Worm (Caenorhabditis elegans) whole organism, L3 larva: ENCODE data around the gene B0432.1.

ENCODE experiments used
- R02D3.7 ChIP-seq: fragments of 150-350 bp; optimal IDR thresholded peaks from 2 replicates; lab custom pipeline; 2014; ENCODE audit warnings: missing biosample characterization, missing genetic modification characterization
- ZK546.5 ChIP-seq: sonication (generic microtip); optimal IDR thresholded peaks from 2 replicates; lab custom pipeline; 2017; ENCODE audit warnings: missing biosample characterization, missing genetic modification characterization
- aly-2 ChIP-seq: fragments of 150-350 bp; optimal IDR thresholded peaks from 2 replicates; lab custom pipeline; 2014; ENCODE audit warnings: missing biosample characterization, missing genetic modification characterization
- ama-1 ChIP-seq: fragments of 150-350 bp; optimal IDR thresholded peaks from 2 replicates; lab custom pipeline; 2018
- ceh-16 ChIP-seq: sonication (generic microtip); optimal IDR thresholded peaks from 2 replicates; lab custom pipeline; 2017; ENCODE audit warnings: missing biosample characterization, missing genetic modification characterization
- ceh-28 ChIP-seq: fragments of 150-350 bp; optimal IDR thresholded peaks from 2 replicates; lab custom pipeline; 2014; ENCODE audit warnings: missing biosample characterization, missing genetic modification reagents, missing genetic modification characterization
- ceh-82 ChIP-seq: fragments of 150-350 bp; optimal IDR thresholded peaks from 2 replicates; lab custom pipeline; 2014; ENCODE audit warnings: missing biosample characterization, missing genetic modification characterization
- ceh-9 ChIP-seq: sonication (generic microtip); optimal IDR thresholded peaks from 2 replicates; lab custom pipeline; 2018; ENCODE audit warnings: missing biosample characterization, missing genetic modification characterization
- daf-12 ChIP-seq: fragments of 150-350 bp; optimal IDR thresholded peaks from 2 replicates; lab custom pipeline; 2014; ENCODE audit warnings: missing biosample characterization, missing genetic modification reagents, missing genetic modification characterization
- egl-27 ChIP-seq: sonication (generic microtip); optimal IDR thresholded peaks from 4 replicates; lab custom pipeline; 2017; ENCODE audit warnings: missing biosample characterization, missing genetic modification reagents, missing genetic modification characterization
- egl-5 ChIP-seq: fragments of 150-350 bp; optimal IDR thresholded peaks from 2 replicates; lab custom pipeline; 2017; ENCODE audit warnings: missing biosample characterization, missing genetic modification reagents, missing genetic modification characterization, inconsistent platforms
- elt-2 ChIP-seq: sonication (generic microtip); optimal IDR thresholded peaks from 2 replicates; lab custom pipeline; 2016; ENCODE audit warnings: missing genetic modification reagents, mild to moderate bottlenecking, missing genetic modification characterization, missing compliant biosample characterization
- elt-3 ChIP-seq, 3 experiments: fragments of 150-350 bp in 1 of 3; sonication (generic microtip) in 2 of 3; optimal IDR thresholded peaks; 2 replicates in 2 of 3; 4 replicates in 1 of 3; lab custom pipeline; 2014 to 2017; ENCODE audit warnings: missing biosample characterization in 3 of 3, missing genetic modification characterization in 3 of 3
- eor-1 ChIP-seq, 2 experiments: fragments of 150-350 bp; optimal IDR thresholded peaks; 2 replicates each; lab custom pipeline; 2014 to 2018; ENCODE audit warnings: missing biosample characterization in 2 of 2, missing genetic modification characterization in 2 of 2
- fkh-10 ChIP-seq: sonication (generic microtip); optimal IDR thresholded peaks from 2 replicates; lab custom pipeline; 2017; ENCODE audit warnings: missing biosample characterization, missing genetic modification reagents, missing genetic modification characterization
- fkh-2 ChIP-seq: fragments of 150-350 bp; optimal IDR thresholded peaks from 2 replicates; lab custom pipeline; 2014; ENCODE audit warnings: missing biosample characterization, missing genetic modification reagents, missing genetic modification characterization
- fos-1 ChIP-seq: fragments of 150-350 bp; optimal IDR thresholded peaks from 2 replicates; lab custom pipeline; 2014; ENCODE audit warnings: missing biosample characterization, missing genetic modification characterization
- hmg-11 ChIP-seq: sonication (generic microtip); optimal IDR thresholded peaks from 2 replicates; lab custom pipeline; 2016; ENCODE audit warnings: missing genetic modification characterization, missing compliant biosample characterization
- jun-1 ChIP-seq: fragments of 150-350 bp; optimal IDR thresholded peaks from 2 replicates; lab custom pipeline; 2014; ENCODE audit warnings: missing biosample characterization, missing genetic modification reagents, missing genetic modification characterization
- lin-15B ChIP-seq: fragments of 150-350 bp; optimal IDR thresholded peaks from 2 replicates; lab custom pipeline; 2014; ENCODE audit warnings: missing biosample characterization, missing genetic modification characterization
- lin-39 ChIP-seq: fragments of 150-350 bp; optimal IDR thresholded peaks from 2 replicates; lab custom pipeline; 2018; ENCODE audit warnings: missing biosample characterization, missing genetic modification reagents, missing genetic modification characterization
- lsy-12 ChIP-seq: sonication (generic microtip); optimal IDR thresholded peaks from 2 replicates; lab custom pipeline; 2016; ENCODE audit warnings: mild to moderate bottlenecking, missing genetic modification characterization, missing compliant biosample characterization
- mdl-1 ChIP-seq: fragments of 150-350 bp; optimal IDR thresholded peaks from 2 replicates; lab custom pipeline; 2014; ENCODE audit warnings: missing biosample characterization, missing genetic modification characterization
- mml-1 ChIP-seq: fragments of 150-350 bp; sonication (generic microtip); optimal IDR thresholded peaks from 3 replicates; lab custom pipeline; 2014; ENCODE audit warnings: missing biosample characterization, missing genetic modification characterization
- nfya-1 ChIP-seq: sonication (generic microtip); optimal IDR thresholded peaks from 2 replicates; lab custom pipeline; 2017; ENCODE audit warnings: missing genetic modification characterization, mild to moderate bottlenecking, missing compliant biosample characterization, antibody characterized with exemption, moderate library complexity; ENCODE audit not compliant: insufficient read depth
- nhr-11 ChIP-seq: fragments of 150-350 bp; optimal IDR thresholded peaks from 2 replicates; lab custom pipeline; 2014; ENCODE audit warnings: missing biosample characterization, missing genetic modification characterization
- nhr-12 ChIP-seq: fragments of 150-350 bp; optimal IDR thresholded peaks from 2 replicates; lab custom pipeline; 2014; ENCODE audit warnings: missing biosample characterization, missing genetic modification characterization
- nhr-23 ChIP-seq: fragments of 150-350 bp; optimal IDR thresholded peaks from 2 replicates; lab custom pipeline; 2014; ENCODE audit warnings: missing biosample characterization, missing genetic modification reagents, missing genetic modification characterization
- nhr-237 ChIP-seq: fragments of 150-350 bp; optimal IDR thresholded peaks from 2 replicates; lab custom pipeline; 2014; ENCODE audit warnings: missing biosample characterization, missing genetic modification characterization
- nhr-25 ChIP-seq: sonication (generic microtip); optimal IDR thresholded peaks from 2 replicates; lab custom pipeline; 2017; ENCODE audit warnings: missing biosample characterization, missing genetic modification characterization
- nhr-28 ChIP-seq: fragments of 150-350 bp; optimal IDR thresholded peaks from 2 replicates; lab custom pipeline; 2014; ENCODE audit warnings: missing biosample characterization, missing genetic modification characterization
- nhr-43 ChIP-seq: sonication (generic microtip); optimal IDR thresholded peaks from 2 replicates; lab custom pipeline; 2016; ENCODE audit warnings: mild to moderate bottlenecking, missing genetic modification characterization, missing compliant biosample characterization; ENCODE audit not compliant: poor library complexity, severe bottlenecking
- nhr-67 ChIP-seq: fragments of 150-350 bp; optimal IDR thresholded peaks from 2 replicates; lab custom pipeline; 2014; ENCODE audit warnings: missing biosample characterization, missing genetic modification characterization
- nhr-76 ChIP-seq: fragments of 150-350 bp; sonication (generic microtip); optimal IDR thresholded peaks from 5 replicates; lab custom pipeline; 2014; ENCODE audit warnings: missing biosample characterization, missing genetic modification characterization
- nhr-77 ChIP-seq: fragments of 150-350 bp; optimal IDR thresholded peaks from 2 replicates; lab custom pipeline; 2014; ENCODE audit warnings: missing biosample characterization, missing genetic modification characterization
- pha-4 ChIP-seq: fragments of 150-350 bp; optimal IDR thresholded peaks from 2 replicates; lab custom pipeline; 2014; ENCODE audit warnings: missing biosample characterization, missing genetic modification reagents, missing genetic modification characterization
- pqm-1 ChIP-seq: fragments of 150-350 bp; optimal IDR thresholded peaks from 2 replicates; lab custom pipeline; 2017; ENCODE audit warnings: missing biosample characterization, missing genetic modification characterization, inconsistent platforms
- skn-1 ChIP-seq: fragments of 150-350 bp; optimal IDR thresholded peaks from 2 replicates; lab custom pipeline; 2014; ENCODE audit warnings: missing biosample characterization, missing genetic modification characterization
- snpc-4 ChIP-seq: fragments of 150-350 bp; optimal IDR thresholded peaks from 2 replicates; lab custom pipeline; 2014; ENCODE audit warnings: missing biosample characterization, missing genetic modification characterization
- tbx-2 ChIP-seq: sonication (generic microtip); optimal IDR thresholded peaks from 2 replicates; lab custom pipeline; 2016; ENCODE audit warnings: mild to moderate bottlenecking, missing genetic modification characterization, missing compliant biosample characterization
- unc-39 ChIP-seq: sonication (generic microtip); optimal IDR thresholded peaks from 4 replicates; lab custom pipeline; 2017; ENCODE audit warnings: missing biosample characterization, missing genetic modification characterization
- unc-62 ChIP-seq: fragments of 150-350 bp; sonication (generic microtip); optimal IDR thresholded peaks from 4 replicates; lab custom pipeline; 2014; ENCODE audit warnings: missing biosample characterization, missing genetic modification reagents, missing genetic modification characterization
- zag-1 ChIP-seq: fragments of 150-350 bp; optimal IDR thresholded peaks from 2 replicates; lab custom pipeline; 2014; ENCODE audit warnings: missing biosample characterization, missing genetic modification characterization
- ztf-11 ChIP-seq: fragments of 150-350 bp; optimal IDR thresholded peaks from 2 replicates; lab custom pipeline; 2014; ENCODE audit warnings: missing biosample characterization, missing genetic modification characterization
- ztf-4 ChIP-seq: fragments of 150-350 bp; optimal IDR thresholded peaks from 2 replicates; lab custom pipeline; 2014; ENCODE audit warnings: missing biosample characterization, missing genetic modification characterization

Gene B0432.1

ce11 chrII:296911-297440 lies at the start of gene B0432.1, which contains the start of gene clec-117:
Gene B0432.1, plus strand, starts transcription at chrII:297390.
Gene clec-117, minus strand, starts transcription at chrII:297011.
- no peak for TF ChIP-seq unc-62 (GFP tag; lab: Kevin White, UChicago)
- TF ChIP-seq fos-1 (tag; lab: Kevin White, UChicago) = no peak
- TF ChIP-seq R02D3.7 (tag; lab: Kevin White, UChicago) = no peak
- TF ChIP-seq nhr-25 (tag; lab: Kevin White, UChicago) = no peak
- no peak for TF ChIP-seq nhr-76 (tag; lab: Kevin White, UChicago)
- TF ChIP-seq ceh-16 (tag; lab: Kevin White, UChicago) = no peak
- no peak for TF ChIP-seq fkh-2 (tag; lab: Kevin White, UChicago)
- no peak for TF ChIP-seq ceh-9 (tag; lab: Kevin White, UChicago)
- TF ChIP-seq ztf-4 (tag; lab: Kevin White, UChicago) = no peak
- no peak for TF ChIP-seq nhr-23 (tag; lab: Kevin White, UChicago)
- TF ChIP-seq ama-1 = no peak
- TF ChIP-seq nhr-28 = no peak
- no peak for TF ChIP-seq ztf-11 (tag; lab: Kevin White, UChicago)
- TF ChIP-seq aly-2 = no peak
- no peak for TF ChIP-seq egl-5
- no peak for TF ChIP-seq snpc-4 (tag; lab: Kevin White, UChicago)
- TF ChIP-seq mml-1 = no peak
- TF ChIP-seq pqm-1 (tag; lab: Kevin White, UChicago) = no peak
- no peak for TF ChIP-seq nhr-43 (tag; lab: Kevin White, UChicago)
- TF ChIP-seq elt-3 (tag; optimal IDR thresholded peaks at IDR 0.05; lab: Kevin White, UChicago) = no peak

- TF ChIP-seq egl-27 (tag; lab: Kevin White, UChicago) = no peak
- no peak for TF ChIP-seq mml-1
- TF ChIP-seq skn-1 (tag; lab: Kevin White, UChicago) = no peak
- TF ChIP-seq R02D3.7 (tag; lab: Kevin White, UChicago) = no peak
- TF ChIP-seq pqm-1 (tag; lab: Kevin White, UChicago) = no peak
- no peak for TF ChIP-seq ama-1
- no peak for TF ChIP-seq unc-62 (GFP tag; lab: Kevin White, UChicago)
- TF ChIP-seq nhr-237 = no peak
- no peak for TF ChIP-seq aly-2
- no peak for TF ChIP-seq ztf-11 (tag; lab: Kevin White, UChicago)
- TF ChIP-seq fos-1 (tag; lab: Kevin White, UChicago) = no peak
- TF ChIP-seq eor-1 (tag; optimal IDR thresholded peaks at IDR 0.05; lab: Kevin White, UChicago) = no peak
- no peak for TF ChIP-seq zag-1 (tag; lab: Kevin White, UChicago)
Observed at ce11 chrII:247736-248135, 49.5 kb upstream of the B0432.1 start.

ce11 chrII:255124-255523 lies 42.1 kb upstream of the B0432.1 start:
- TF ChIP-seq fkh-2 (tag; lab: Kevin White, UChicago) (no peak), nfya-1 (peak; percentile 93), ZK546.5 (tag; lab: Kevin White, UChicago) (no peak), snpc-4 (tag; lab: Kevin White, UChicago) (peak; percentile 95), mdl-1 (tag; lab: Kevin White, UChicago) (no peak), nhr-23 (tag; lab: Kevin White, UChicago) (peak; percentile 93), elt-2 (tag; lab: Kevin White, UChicago) (peak; percentile 78), daf-12 (tag; lab: Kevin White, UChicago) (no peak), ceh-28 (tag; lab: Kevin White, UChicago) (peak; percentile 97), lsy-12 (tag; lab: Kevin White, UChicago) (peak; percentile 85), skn-1 (tag; lab: Kevin White, UChicago) (peak; percentile 90), aly-2 (peak; percentile 59), unc-39 (no peak), fos-1 (tag; lab: Kevin White, UChicago) (no peak), nhr-77 (tag; lab: Kevin White, UChicago) (peak; percentile 87), lin-39 (tag; lab: Kevin White, UChicago) (peak; percentile 93), nhr-43 (tag; lab: Kevin White, UChicago) (peak; percentile 97), mml-1 (no peak), nhr-12 (tag; lab: Kevin White, UChicago) (no peak), nhr-67 (tag; lab: Kevin White, UChicago) (no peak), hmg-11 (peak; percentile 97), nhr-25 (tag; lab: Kevin White, UChicago) (peak; percentile 91), fkh-10 (GFP tag; lab: Kevin White, UChicago) (peak; percentile 91), R02D3.7 (tag; lab: Kevin White, UChicago) (peak; percentile 92), egl-5 (peak; percentile 94), ztf-4 (tag; lab: Kevin White, UChicago) (no peak), tbx-2 (tag; lab: Kevin White, UChicago) (peak; percentile 88), ceh-82 (tag; lab: Kevin White, UChicago) (peak; percentile 92), lin-15B (tag; lab: Kevin White, UChicago) (peak; percentile 98), eor-1 (tag; optimal IDR thresholded peaks at IDR 0.05; lab: Kevin White, UChicago) (no peak), egl-27 (tag; lab: Kevin White, UChicago) (peak; percentile 57), nhr-28 (no peak), elt-3 (tag; optimal IDR thresholded peaks at IDR 0.05; lab: Kevin White, UChicago) (peak in 1 of 3 experiments; percentile 43), ztf-11 (tag; lab: Kevin White, UChicago) (no peak), nhr-11 (tag; lab: Kevin White, UChicago) (peak; percentile 54), jun-1 (peak; percentile 84), zag-1 (tag; lab: Kevin White, UChicago) (peak; percentile 19), pqm-1 (tag; lab: Kevin White, UChicago) (peak; percentile 99), ceh-16 (tag; lab: Kevin White, UChicago) (peak; percentile 5), ceh-9 (tag; lab: Kevin White, UChicago) (no peak), pha-4 (tag; lab: Kevin White, UChicago) (peak; percentile 97)
